Worm (Caenorhabditis elegans) whole organism, young adult: Measurements from ENCODE around the gene ZK666.2.
A peak's percentile ranks its signal among the peaks of the same experiment; 100 is the strongest.

Experiments used
- B0019.2 ChIP-seq: fragments of 200-800 bp; sonication (Bioruptor generic); conservative IDR thresholded peaks from 2 replicates; pipeline ENCODE4 v1.3.6; 2022; ENCODE audit warnings: missing genetic modification reagents, missing genetic modification characterization, missing compliant biosample characterization
- B0261.1 ChIP-seq: sonication (generic microtip); optimal IDR thresholded peaks from 2 replicates; lab custom pipeline; 2016; ENCODE audit warnings: mild to moderate bottlenecking, missing genetic modification characterization, moderate library complexity, missing compliant biosample characterization
- B0336.3 ChIP-seq: fragments of 200-800 bp; sonication (Bioruptor generic); IDR thresholded peaks from 2 replicates; pipeline ENCODE4 v1.3.6; 2022; ENCODE audit warnings: missing genetic modification characterization, missing compliant biosample characterization
- C17E4.6 ChIP-seq: fragments of 200-800 bp; sonication (Bioruptor generic); IDR thresholded peaks from 2 replicates; pipeline ENCODE4 v1.3.6; 2022; ENCODE audit warnings: missing genetic modification reagents, missing genetic modification characterization, missing compliant biosample characterization
- F55B11.4 ChIP-seq: sonication (generic microtip); optimal IDR thresholded peaks from 2 replicates; lab custom pipeline; 2016; ENCODE audit warnings: missing compliant biosample characterization, missing genetic modification characterization, borderline replicate concordance; ENCODE audit not compliant: insufficient read depth
- F57C9.4 ChIP-seq: sonication (generic microtip); optimal IDR thresholded peaks from 2 replicates; lab custom pipeline; 2017; ENCODE audit warnings: mild to moderate bottlenecking, missing genetic modification characterization, missing compliant biosample characterization
- K11D2.4 ChIP-seq: fragments of 200-800 bp; sonication (Bioruptor generic); IDR thresholded peaks from 2 replicates; pipeline ENCODE4 v1.3.6; 2022; ENCODE audit warnings: missing genetic modification reagents, missing genetic modification characterization, missing compliant biosample characterization
- T07F8.4 ChIP-seq: sonication (generic microtip); optimal IDR thresholded peaks from 2 replicates; lab custom pipeline; 2016; ENCODE audit warnings: mild to moderate bottlenecking, missing genetic modification characterization, moderate library complexity, missing compliant biosample characterization
- Y56A3A.18 ChIP-seq: fragments of 200-800 bp; sonication (Bioruptor generic); IDR thresholded peaks from 2 replicates; pipeline ENCODE4 v1.3.6; 2022; ENCODE audit warnings: missing genetic modification reagents, missing genetic modification characterization, missing compliant biosample characterization
- Y79H2A.3 ChIP-seq: fragments of 200-800 bp; sonication (Bioruptor generic); conservative IDR thresholded peaks from 2 replicates; pipeline ENCODE4 v1.3.6; 2022; ENCODE audit warnings: missing genetic modification reagents, missing genetic modification characterization, missing compliant biosample characterization
- ZK185.1 ChIP-seq: sonication (generic microtip); optimal IDR thresholded peaks from 2 replicates; lab custom pipeline; 2016; ENCODE audit warnings: mild to moderate bottlenecking, missing genetic modification characterization, missing compliant biosample characterization; ENCODE audit not compliant: poor library complexity, severe bottlenecking
- aptf-2 ChIP-seq: fragments of 200-800 bp; sonication (Bioruptor generic); conservative IDR thresholded peaks from 2 replicates; pipeline ENCODE4 v1.3.6; 2022; ENCODE audit warnings: missing genetic modification reagents, missing genetic modification characterization, missing compliant biosample characterization
- aptf-3 ChIP-seq: fragments of 200-800 bp; sonication (Bioruptor generic); IDR thresholded peaks from 2 replicates; pipeline ENCODE4 v1.3.6; 2022; ENCODE audit warnings: missing genetic modification characterization, missing compliant biosample characterization
- attf-5 ChIP-seq: fragments of 200-800 bp; sonication (Bioruptor generic); optimal IDR thresholded peaks from 2 replicates; lab custom pipeline; 2018; ENCODE audit warnings: mild to moderate bottlenecking, missing genetic modification characterization, missing compliant biosample characterization
- bed-1 ChIP-seq: fragments of 200-800 bp; sonication (Bioruptor generic); IDR thresholded peaks from 2 replicates; pipeline ENCODE4 v1.3.6; 2022; ENCODE audit warnings: missing genetic modification reagents, missing genetic modification characterization, missing compliant biosample characterization
- cebp-1 ChIP-seq, 2 experiments: fragments of 200-800 bp in 1 of 2; sonication (Bioruptor generic) in 1 of 2; sonication (generic microtip) in 1 of 2; IDR thresholded peaks in 1 of 2; optimal IDR thresholded peaks in 1 of 2; 2 replicates each; pipeline versions ENCODE4 v1.3.6 to Lab custom; 2017 to 2022; ENCODE audit warnings: missing compliant biosample characterization in 2 of 2, missing genetic modification characterization in 2 of 2, mild to moderate bottlenecking in 1 of 2, missing genetic modification reagents in 1 of 2, moderate library complexity in 1 of 2
- ceh-79 ChIP-seq: sonication (generic microtip); optimal IDR thresholded peaks from 2 replicates; lab custom pipeline; 2017; ENCODE audit warnings: mild to moderate bottlenecking, missing genetic modification characterization, missing compliant biosample characterization
- dox-1 ChIP-seq: fragments of 200-800 bp; sonication (Bioruptor generic); IDR thresholded peaks from 2 replicates; pipeline ENCODE4 v1.3.6; 2022; ENCODE audit warnings: missing genetic modification reagents, missing genetic modification characterization, missing compliant biosample characterization
- dpff-1 ChIP-seq: sonication (generic microtip); optimal IDR thresholded peaks from 2 replicates; lab custom pipeline; 2017; ENCODE audit warnings: mild to moderate bottlenecking, missing genetic modification characterization, missing compliant biosample characterization
- egl-44 ChIP-seq: fragments of 200-800 bp; sonication (Bioruptor generic); IDR thresholded peaks from 2 replicates; pipeline ENCODE4 v1.3.6; 2022; ENCODE audit warnings: missing genetic modification reagents, missing genetic modification characterization, missing compliant biosample characterization
- ekl-4 ChIP-seq: fragments of 200-800 bp; sonication (Bioruptor generic); IDR thresholded peaks from 2 replicates; pipeline ENCODE4 v1.3.6; 2022; ENCODE audit warnings: missing genetic modification reagents, missing genetic modification characterization, missing compliant biosample characterization
- him-1 ChIP-seq: sonication (generic microtip); optimal IDR thresholded peaks from 2 replicates; lab custom pipeline; 2016; ENCODE audit warnings: missing genotype, missing genetic modification reagents, missing genetic modification characterization, missing compliant biosample characterization
- hlh-12 ChIP-seq: sonication (generic microtip); optimal IDR thresholded peaks from 2 replicates; lab custom pipeline; 2016; ENCODE audit warnings: missing genetic modification characterization, missing compliant biosample characterization
- hsf-1 ChIP-seq: fragments of 200-800 bp; sonication (Bioruptor generic); IDR thresholded peaks from 2 replicates; pipeline ENCODE4 v1.3.6; 2022; ENCODE audit warnings: missing genetic modification reagents, missing genetic modification characterization, missing compliant biosample characterization
- lin-26 ChIP-seq: fragments of 200-800 bp; sonication (Bioruptor generic); IDR thresholded peaks from 2 replicates; pipeline ENCODE4 v1.3.6; 2022; ENCODE audit warnings: missing genetic modification reagents, missing genetic modification characterization, missing compliant biosample characterization
- lin-35 ChIP-seq, 3 experiments: fragments of 150-350 bp in 2 of 3; sonication (generic microtip) in 1 of 3; optimal IDR thresholded peaks; 2 replicates each; lab custom pipeline; 2014 to 2018; ENCODE audit warnings: missing biosample characterization in 3 of 3, missing genetic modification characterization in 3 of 3, missing genetic modification reagents in 3 of 3
- lsl-1 ChIP-seq: fragments of 200-800 bp; sonication (Bioruptor generic); optimal IDR thresholded peaks from 2 replicates; lab custom pipeline; 2018; ENCODE audit warnings: mild to moderate bottlenecking, missing genetic modification characterization, moderate library complexity, missing compliant biosample characterization
- madf-10 ChIP-seq: sonication (generic microtip); optimal IDR thresholded peaks from 2 replicates; lab custom pipeline; 2016; ENCODE audit warnings: mild to moderate bottlenecking, missing genetic modification characterization, missing compliant biosample characterization
- madf-3 ChIP-seq: fragments of 200-800 bp; sonication (Bioruptor generic); IDR thresholded peaks from 2 replicates; pipeline ENCODE4 v1.3.6; 2022; ENCODE audit warnings: missing genetic modification reagents, missing genetic modification characterization, missing compliant biosample characterization
- madf-6 ChIP-seq: fragments of 200-800 bp; sonication (Bioruptor generic); IDR thresholded peaks from 2 replicates; pipeline ENCODE4 v1.3.6; 2022; ENCODE audit warnings: missing genetic modification reagents, missing genetic modification characterization, missing compliant biosample characterization
- mcd-1 ChIP-seq: fragments of 200-800 bp; sonication (Bioruptor generic); IDR thresholded peaks from 2 replicates; pipeline ENCODE4 v1.3.6; 2022; ENCODE audit warnings: missing genetic modification reagents, missing genetic modification characterization, missing compliant biosample characterization
- mxl-1 ChIP-seq: sonication (generic microtip); optimal IDR thresholded peaks from 2 replicates; lab custom pipeline; 2016; ENCODE audit warnings: missing genetic modification characterization, missing compliant biosample characterization
- nfya-2 ChIP-seq: fragments of 200-800 bp; sonication (Bioruptor generic); IDR thresholded peaks from 2 replicates; pipeline ENCODE4 v1.3.6; 2022; ENCODE audit warnings: missing genetic modification reagents, missing genetic modification characterization, missing compliant biosample characterization
- nhr-27 ChIP-seq: fragments of 200-800 bp; sonication (Bioruptor generic); optimal IDR thresholded peaks from 2 replicates; lab custom pipeline; 2018; ENCODE audit warnings: mild to moderate bottlenecking, missing genetic modification characterization, moderate library complexity, missing compliant biosample characterization
- repo-1 ChIP-seq: sonication (generic microtip); optimal IDR thresholded peaks from 2 replicates; lab custom pipeline; 2017; ENCODE audit warnings: mild to moderate bottlenecking, missing genetic modification characterization, missing compliant biosample characterization
- rpc-1 ChIP-seq, 2 experiments: fragments of 150-350 bp in 1 of 2; sonication (generic microtip) in 1 of 2; optimal IDR thresholded peaks; 2 replicates each; lab custom pipeline; 2014 to 2018; ENCODE audit warnings: missing biosample characterization in 1 of 2, missing genetic modification characterization in 1 of 2, missing genetic modification reagents in 1 of 2, missing genotype in 1 of 2
- sdz-38 ChIP-seq: sonication (generic microtip); optimal IDR thresholded peaks from 2 replicates; lab custom pipeline; 2016; ENCODE audit warnings: missing genotype, missing genetic modification characterization, missing compliant biosample characterization
- sea-2 ChIP-seq: fragments of 200-800 bp; sonication (Bioruptor generic); IDR thresholded peaks from 2 replicates; pipeline ENCODE4 v1.3.6; 2022; ENCODE audit warnings: missing genetic modification characterization, missing compliant biosample characterization
- snpc-1.1 ChIP-seq: sonication (generic microtip); optimal IDR thresholded peaks from 2 replicates; lab custom pipeline; 2017; ENCODE audit warnings: missing genetic modification characterization, mild to moderate bottlenecking, missing compliant biosample characterization, antibody characterized with exemption, moderate library complexity, missing genotype, missing genetic modification reagents; ENCODE audit not compliant: insufficient read depth
- snpc-1.3 ChIP-seq: sonication (generic microtip); optimal IDR thresholded peaks from 2 replicates; lab custom pipeline; 2017; ENCODE audit warnings: missing genetic modification characterization, mild to moderate bottlenecking, missing compliant biosample characterization, antibody characterized with exemption, moderate library complexity, missing genotype, missing genetic modification reagents; ENCODE audit not compliant: insufficient read depth
- somi-1 ChIP-seq: fragments of 200-800 bp; sonication (Bioruptor generic); optimal IDR thresholded peaks from 2 replicates; lab custom pipeline; 2018; ENCODE audit warnings: mild to moderate bottlenecking, missing genetic modification characterization, missing compliant biosample characterization
- sptf-2 ChIP-seq: fragments of 200-800 bp; sonication (Bioruptor generic); optimal IDR thresholded peaks from 2 replicates; lab custom pipeline; 2018; ENCODE audit warnings: mild to moderate bottlenecking, missing genetic modification characterization, missing compliant biosample characterization
- tlf-1 ChIP-seq: fragments of 200-800 bp; sonication (Bioruptor generic); optimal IDR thresholded peaks from 2 replicates; lab custom pipeline; 2018; ENCODE audit warnings: mild to moderate bottlenecking, missing genetic modification characterization, missing compliant biosample characterization
- unc-62 ChIP-seq: fragments of 150-350 bp; optimal IDR thresholded peaks from 2 replicates; lab custom pipeline; 2014; ENCODE audit warnings: missing biosample characterization, missing genetic modification reagents, missing genetic modification characterization
- zfh-2 ChIP-seq: fragments of 200-800 bp; sonication (Bioruptor generic); conservative IDR thresholded peaks from 2 replicates; pipeline ENCODE4 v1.3.6; 2022; ENCODE audit warnings: missing genetic modification reagents, missing genetic modification characterization, missing compliant biosample characterization
- ztf-18 ChIP-seq: sonication (generic microtip); optimal IDR thresholded peaks from 2 replicates; lab custom pipeline; 2016; ENCODE audit warnings: missing genotype, mild to moderate bottlenecking, missing genetic modification characterization, missing compliant biosample characterization
- ztf-22 ChIP-seq: fragments of 200-800 bp; sonication (Bioruptor generic); optimal IDR thresholded peaks from 2 replicates; lab custom pipeline; 2018; ENCODE audit warnings: mild to moderate bottlenecking, missing genetic modification characterization, moderate library complexity, missing compliant biosample characterization
- ztf-26 ChIP-seq: sonication (generic microtip); optimal IDR thresholded peaks from 2 replicates; lab custom pipeline; 2017; ENCODE audit warnings: missing genetic modification characterization, missing compliant biosample characterization

Gene ZK666.2

DNA sequence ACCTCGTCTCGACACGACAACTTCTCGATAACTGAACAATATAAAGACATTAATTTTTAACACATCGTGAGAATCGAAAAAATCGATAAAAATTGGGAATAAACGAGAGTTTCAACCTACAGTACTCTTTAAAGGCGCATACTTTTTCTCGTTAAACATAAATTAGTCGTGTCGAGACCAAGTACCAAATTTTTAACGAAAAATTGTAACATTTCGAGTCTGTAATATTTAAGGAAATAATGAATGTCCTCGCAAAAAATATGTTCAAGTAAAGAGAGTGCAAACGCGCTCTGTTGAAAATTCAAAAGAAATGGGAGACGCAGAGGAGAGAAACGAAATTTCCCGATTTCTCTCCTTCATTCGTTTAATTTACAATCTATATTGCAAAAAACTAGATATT, 21.4 kb downstream of the ZK666.2 start (continued):
- TF ChIP-seq B0336.3 (GFP tag; lab: Robert Waterston, UW) (peak; percentile 54), unc-62 (GFP tag; lab: Kevin White, UChicago) (no peak), him-1 (tag; lab: Kevin White, UChicago) (peak; percentile 26), nhr-27 (tag; lab: Kevin White, UChicago) (no peak), hlh-12 (tag; lab: Kevin White, UChicago) (no peak), aptf-3 (no peak), Y56A3A.18 (GFP tag; lab: Robert Waterston, UW) (peak; percentile 5; the same call in 1 of the 2 replicates), madf-6 (GFP tag; lab: Robert Waterston, UW) (peak; percentile 34; the same call in 1 of the 2 replicates), madf-3 (GFP tag; lab: Robert Waterston, UW) (no peak), K11D2.4 (GFP tag; lab: Robert Waterston, UW) (no peak; the same call in 1 of the 2 replicates), dpff-1 (no peak), zfh-2 (GFP tag; lab: Robert Waterston, UW) (no peak), ztf-26 (peak; percentile 82), C17E4.6 (GFP tag; lab: Robert Waterston, UW) (no peak), somi-1 (GFP tag; lab: Kevin White, UChicago) (no peak), F57C9.4 (tag; lab: Kevin White, UChicago) (no peak), sea-2 (no peak), sptf-2 (no peak), aptf-2 (GFP tag; lab: Robert Waterston, UW) (no peak), mxl-1 (no peak), ztf-18 (tag; lab: Kevin White, UChicago) (no peak), cebp-1 (GFP tag; IDR thresholded peaks at IDR 0.05; lab: Robert Waterston, UW) (peak; percentile 8; the same call in 1 of the 2 replicates), cebp-1 (tag; optimal IDR thresholded peaks at IDR 0.05; lab: Kevin White, UChicago) (peak; percentile 63), Y79H2A.3 (GFP tag; lab: Robert Waterston, UW) (peak; percentile 61; the same call in 1 of the 2 replicates), snpc-1.3 (tag; lab: Kevin White, UChicago) (no peak), attf-5 (GFP tag; lab: Kevin White, UChicago) (peak; percentile 55), nfya-2 (no peak), ztf-22 (GFP tag; lab: Kevin White, UChicago) (no peak), repo-1 (tag; lab: Kevin White, UChicago) (peak; percentile 86), dox-1 (GFP tag; lab: Robert Waterston, UW) (no peak), F55B11.4 (tag; lab: Kevin White, UChicago) (no peak), madf-10 (tag; lab: Kevin White, UChicago) (peak; percentile 1), sdz-38 (tag; lab: Kevin White, UChicago) (no peak), ceh-79 (tag; lab: Kevin White, UChicago) (no peak), ekl-4 (GFP tag; lab: Robert Waterston, UW) (0 out of 2 replicates have a peak, but pooled peaks have one; percentile 24), ZK185.1 (tag; lab: Kevin White, UChicago) (peak; percentile 10), snpc-1.1 (tag; lab: Kevin White, UChicago) (no peak), tlf-1 (GFP tag; lab: Kevin White, UChicago) (no peak), mcd-1 (peak; percentile 64), bed-1 (GFP tag; lab: Robert Waterston, UW) (no peak), egl-44 (GFP tag; lab: Robert Waterston, UW) (no peak), rpc-1 (optimal IDR thresholded peaks at IDR 0.05; lab: Kevin White, UChicago) (no peak), rpc-1 (tag; optimal IDR thresholded peaks at IDR 0.05; lab: Kevin White, UChicago) (no peak), B0019.2 (GFP tag; lab: Robert Waterston, UW) (no peak), lin-35 (GFP tag; optimal IDR thresholded peaks at IDR 0.05; lab: Kevin White, UChicago) (peak in 1 of 3 experiments; percentile 61), T07F8.4 (no peak), B0261.1 (tag; lab: Kevin White, UChicago) (no peak), lsl-1 (GFP tag; lab: Kevin White, UChicago) (no peak), lin-26 (no peak), hsf-1 (GFP tag; lab: Robert Waterston, UW) (0 out of 2 replicates have a peak, but pooled peaks have one; percentile 26)
